Fruit fly (Drosophila melanogaster): Measurements from ENCODE around the gene GstD3.

dm6 chr3R:12371671-12372070 is 1.2 kb upstream of the GstD3 start, which contains the start of gene GstD2:
- TF ChIP-seq tgo (GFP tag; IDR thresholded peaks at IDR 0.05): no peak
- no peak for TF ChIP-seq CG8388 (GFP tag; optimal IDR thresholded peaks at IDR 0.05)
- TF ChIP-seq CG6791 (GFP tag; IDR thresholded peaks at IDR 0.05; ENCODE audit: partially characterized antibody): no peak
